Fruit fly (Drosophila melanogaster) whole organism, embryonic: ENCODE measurements around the gene Spn28Dc.

Experiments used
- Adf1 ChIP-seq: fragments of 200-800 bp; sonication (Bioruptor generic); IDR thresholded peaks from 2 replicates; pipeline ENCODE4 v1.3.6; 2022; ENCODE audit warnings: missing biosample characterization, missing genetic modification characterization
- Aef1 ChIP-seq: fragments of 200-800 bp; sonication (Bioruptor generic); IDR thresholded peaks from 3 replicates; pipeline ENCODE4 v1.3.6; 2022; ENCODE audit warnings: missing biosample characterization, missing genetic modification characterization
- Asciz ChIP-seq: fragments of 200-800 bp; sonication (Bioruptor generic); optimal IDR thresholded peaks from 2 replicates; lab custom pipeline; 2017; ENCODE audit warnings: missing biosample characterization, mild to moderate bottlenecking, missing genetic modification characterization, missing genetic modification reagents
- BEAF-32 ChIP-seq: fragments of 200-800 bp; sonication (Bioruptor generic); optimal IDR thresholded peaks from 3 replicates; lab custom pipeline; 2017; ENCODE audit warnings: missing biosample characterization, missing genetic modification characterization, mild to moderate bottlenecking, moderate library complexity, missing genetic modification reagents
- BtbVII ChIP-seq: fragments of 200-800 bp; sonication (Bioruptor generic); optimal IDR thresholded peaks from 3 replicates; lab custom pipeline; 2017; ENCODE audit warnings: missing biosample characterization, mild to moderate bottlenecking, missing genetic modification characterization
- CG10147 ChIP-seq: fragments of 200-800 bp; sonication (Bioruptor generic); optimal IDR thresholded peaks from 2 replicates; lab custom pipeline; 2019; ENCODE audit warnings: missing biosample characterization, mild to moderate bottlenecking, missing genetic modification characterization, moderate library complexity
- CG10267 ChIP-seq: fragments of 200-800 bp; sonication (Bioruptor generic); optimal IDR thresholded peaks from 2 replicates; lab custom pipeline; 2018; ENCODE audit warnings: missing biosample characterization, mild to moderate bottlenecking, missing genetic modification characterization, moderate library complexity
- CG10565 ChIP-seq: fragments of 200-800 bp; sonication (Bioruptor generic); optimal IDR thresholded peaks from 3 replicates; lab custom pipeline; 2016; ENCODE audit warnings: missing biosample characterization, mild to moderate bottlenecking, missing genetic modification characterization
- CG17568 ChIP-seq: fragments of 200-800 bp; sonication (Bioruptor generic); optimal IDR thresholded peaks from 2 replicates; lab custom pipeline; 2018; ENCODE audit warnings: missing biosample characterization, mild to moderate bottlenecking, missing genetic modification characterization, moderate library complexity
- CG17829 ChIP-seq: fragments of 200-800 bp; optimal IDR thresholded peaks from 2 replicates; lab custom pipeline; 2019; ENCODE audit warnings: missing biosample characterization, mild to moderate bottlenecking, missing genetic modification characterization, moderate library complexity
- CG18011 ChIP-seq: fragments of 200-800 bp; sonication (Bioruptor generic); optimal IDR thresholded peaks from 2 replicates; lab custom pipeline; 2017; ENCODE audit warnings: missing biosample characterization, missing genetic modification characterization, mild to moderate bottlenecking, moderate library complexity, missing genotype
- CG2678 ChIP-seq: fragments of 200-800 bp; sonication (Bioruptor generic); optimal IDR thresholded peaks from 3 replicates; lab custom pipeline; 2019; ENCODE audit warnings: missing biosample characterization, mild to moderate bottlenecking, missing genetic modification characterization, moderate library complexity
- CG2712 ChIP-seq: fragments of 200-800 bp; optimal IDR thresholded peaks from 3 replicates; lab custom pipeline; 2019; ENCODE audit warnings: missing biosample characterization, mild to moderate bottlenecking, missing genetic modification characterization, moderate library complexity
- CG32532 ChIP-seq: fragments of 200-800 bp; sonication (Bioruptor generic); IDR thresholded peaks from 2 replicates; pipeline ENCODE4 v1.3.6; 2022; ENCODE audit warnings: missing biosample characterization, missing genetic modification characterization
- CG3281 ChIP-seq: fragments of 200-800 bp; sonication (Bioruptor generic); optimal IDR thresholded peaks from 3 replicates; lab custom pipeline; 2017; ENCODE audit warnings: missing biosample characterization, mild to moderate bottlenecking, missing genetic modification characterization
- CG34376 ChIP-seq: fragments of 200-800 bp; sonication (Bioruptor generic); optimal IDR thresholded peaks from 2 replicates; lab custom pipeline; 2018; ENCODE audit warnings: missing biosample characterization, mild to moderate bottlenecking, missing genetic modification characterization
- CG4730 ChIP-seq: fragments of 200-800 bp; sonication (Bioruptor generic); IDR thresholded peaks from 2 replicates; pipeline ENCODE4 v1.3.6; 2022; ENCODE audit warnings: missing biosample characterization, missing genetic modification characterization
- CG5180 ChIP-seq: fragments of 200-800 bp; sonication (Bioruptor generic); optimal IDR thresholded peaks from 3 replicates; lab custom pipeline; 2017; ENCODE audit warnings: missing biosample characterization, missing genetic modification characterization, mild to moderate bottlenecking, moderate library complexity, missing genetic modification reagents
- CG6175 ChIP-seq: fragments of 200-800 bp; sonication (Bioruptor generic); IDR thresholded peaks from 3 replicates; pipeline ENCODE4 v1.3.6; 2022; ENCODE audit warnings: missing biosample characterization, missing genetic modification characterization
- CG7556 ChIP-seq: fragments of 200-800 bp; sonication (Bioruptor generic); optimal IDR thresholded peaks from 2 replicates; lab custom pipeline; 2017; ENCODE audit warnings: missing biosample characterization, mild to moderate bottlenecking, missing genetic modification characterization
- CG7987 ChIP-seq: fragments of 200-800 bp; sonication (Bioruptor generic); optimal IDR thresholded peaks from 2 replicates; lab custom pipeline; 2018; ENCODE audit warnings: missing biosample characterization, mild to moderate bottlenecking, missing genetic modification characterization, moderate library complexity
- CG9609 ChIP-seq: fragments of 200-800 bp; sonication (Bioruptor generic); optimal IDR thresholded peaks from 3 replicates; lab custom pipeline; 2016; ENCODE audit warnings: missing biosample characterization, missing genetic modification characterization
- CTCF ChIP-seq: fragments of 200-800 bp; sonication (Bioruptor generic); optimal IDR thresholded peaks from 2 replicates; lab custom pipeline; 2017; ENCODE audit warnings: missing biosample characterization, mild to moderate bottlenecking, missing genetic modification characterization, moderate library complexity
- Dip3 ChIP-seq: fragments of 200-800 bp; sonication (Bioruptor generic); optimal IDR thresholded peaks from 3 replicates; lab custom pipeline; 2016; ENCODE audit warnings: missing biosample characterization, missing genetic modification characterization
- Fer3 ChIP-seq: fragments of 200-800 bp; sonication (Bioruptor generic); optimal IDR thresholded peaks from 2 replicates; lab custom pipeline; 2018; ENCODE audit warnings: missing biosample characterization, mild to moderate bottlenecking, missing genetic modification characterization, moderate library complexity
- Hsf ChIP-seq: fragments of 200-800 bp; sonication (Bioruptor generic); optimal IDR thresholded peaks from 3 replicates; lab custom pipeline; 2016; ENCODE audit warnings: missing biosample characterization, missing genetic modification characterization
- Lim3 ChIP-seq: fragments of 200-800 bp; sonication (Bioruptor generic); IDR thresholded peaks from 2 replicates; pipeline ENCODE4 v1.3.6; 2022; ENCODE audit warnings: missing biosample characterization, missing genetic modification characterization
- Meics ChIP-seq: fragments of 200-800 bp; sonication (Bioruptor generic); optimal IDR thresholded peaks from 2 replicates; lab custom pipeline; 2017; ENCODE audit warnings: missing biosample characterization, mild to moderate bottlenecking, missing genetic modification characterization
- NC2β ChIP-seq: fragments of 200-800 bp; sonication (Bioruptor generic); optimal IDR thresholded peaks from 2 replicates; lab custom pipeline; 2016; ENCODE audit warnings: missing biosample characterization, missing genetic modification characterization
- NFAT ChIP-seq: fragments of 200-800 bp; sonication (Bioruptor generic); IDR thresholded peaks from 2 replicates; pipeline ENCODE4 v1.3.6; 2022; ENCODE audit warnings: missing biosample characterization, missing genetic modification characterization
- NfI ChIP-seq: fragments of 200-800 bp; sonication (Bioruptor generic); optimal IDR thresholded peaks from 3 replicates; lab custom pipeline; 2018; ENCODE audit warnings: missing biosample characterization, mild to moderate bottlenecking, missing genetic modification characterization, moderate library complexity
- Oli ChIP-seq: fragments of 200-800 bp; sonication (Bioruptor generic); optimal IDR thresholded peaks from 2 replicates; lab custom pipeline; 2018; ENCODE audit warnings: missing biosample characterization, mild to moderate bottlenecking, missing genetic modification characterization, moderate library complexity
- Rfx ChIP-seq: fragments of 200-800 bp; sonication (Bioruptor generic); IDR thresholded peaks from 2 replicates; pipeline ENCODE4 v1.3.6; 2022; ENCODE audit warnings: missing biosample characterization, missing genetic modification characterization
- ap ChIP-seq: fragments of 200-800 bp; sonication (Bioruptor generic); IDR thresholded peaks from 2 replicates; pipeline ENCODE4 v1.3.6; 2022; ENCODE audit warnings: missing biosample characterization, missing genetic modification characterization
- cato ChIP-seq: fragments of 200-800 bp; sonication (Bioruptor generic); optimal IDR thresholded peaks from 2 replicates; lab custom pipeline; 2016; ENCODE audit warnings: missing biosample characterization, missing genetic modification characterization, borderline replicate concordance
- cg ChIP-seq: fragments of 200-800 bp; sonication (Bioruptor generic); optimal IDR thresholded peaks from 3 replicates; lab custom pipeline; 2019; ENCODE audit warnings: missing biosample characterization, mild to moderate bottlenecking, missing genetic modification characterization, moderate library complexity
- corto ChIP-seq: fragments of 200-800 bp; sonication (Bioruptor generic); optimal IDR thresholded peaks from 2 replicates; lab custom pipeline; 2016; ENCODE audit warnings: missing biosample characterization, mild to moderate bottlenecking, missing genetic modification characterization, moderate library complexity
- dmrt99B ChIP-seq: fragments of 200-800 bp; sonication (Bioruptor generic); optimal IDR thresholded peaks from 2 replicates; lab custom pipeline; 2018; ENCODE audit warnings: missing biosample characterization, mild to moderate bottlenecking, missing genetic modification characterization, moderate library complexity
- en ChIP-seq: fragments of 200-800 bp; sonication (Bioruptor generic); optimal IDR thresholded peaks from 2 replicates; lab custom pipeline; 2016; ENCODE audit warnings: missing biosample characterization, missing genetic modification characterization
- ham ChIP-seq: fragments of 200-800 bp; sonication (Bioruptor generic); IDR thresholded peaks from 2 replicates; pipeline ENCODE4 v1.3.6; 2022; ENCODE audit warnings: missing biosample characterization, missing genetic modification characterization
- inv ChIP-seq: fragments of 200-800 bp; sonication (Bioruptor generic); IDR thresholded peaks from 2 replicates; pipeline ENCODE4 v1.3.6; 2022; ENCODE audit warnings: missing biosample characterization, missing genetic modification characterization; ENCODE audit not compliant: partially characterized antibody
- lmd ChIP-seq: fragments of 200-800 bp; sonication (Bioruptor generic); IDR thresholded peaks from 2 replicates; pipeline ENCODE4 v1.3.6; 2022; ENCODE audit warnings: missing biosample characterization, missing genetic modification characterization
- lola ChIP-seq, 3 experiments: fragments of >200 bp in 2 of 3; fragments of 200-800 bp in 1 of 3; sonication (Bioruptor generic) in 1 of 3; optimal IDR thresholded peaks; 2 replicates each; lab custom pipeline; 2017 to 2019; ENCODE audit warnings: missing biosample characterization in 3 of 3, missing genetic modification characterization in 3 of 3, mild to moderate bottlenecking in 1 of 3, moderate library complexity in 1 of 3
- mirr ChIP-seq: fragments of 200-800 bp; sonication (Bioruptor generic); optimal IDR thresholded peaks from 3 replicates; lab custom pipeline; 2018; ENCODE audit warnings: missing biosample characterization, mild to moderate bottlenecking, missing genetic modification characterization
- nau ChIP-seq: fragments of 200-800 bp; sonication (Bioruptor generic); optimal IDR thresholded peaks from 3 replicates; lab custom pipeline; 2017; ENCODE audit warnings: missing biosample characterization, mild to moderate bottlenecking, missing genetic modification characterization, missing genetic modification reagents
- onecut ChIP-seq: fragments of 200-800 bp; sonication (Bioruptor generic); IDR thresholded peaks from 2 replicates; pipeline ENCODE4 v1.3.6; 2022; ENCODE audit warnings: missing biosample characterization, missing genetic modification characterization
- row ChIP-seq: fragments of 200-800 bp; sonication (Bioruptor generic); IDR thresholded peaks from 3 replicates; pipeline ENCODE4 v1.3.6; 2022; ENCODE audit warnings: missing biosample characterization, missing genetic modification characterization
- sd ChIP-seq: fragments of 200-800 bp; sonication (Bioruptor generic); optimal IDR thresholded peaks from 3 replicates; lab custom pipeline; 2018; ENCODE audit warnings: missing biosample characterization, mild to moderate bottlenecking, missing genetic modification characterization, moderate library complexity
- sens-2 ChIP-seq: fragments of 200-800 bp; sonication (Bioruptor generic); IDR thresholded peaks from 2 replicates; pipeline ENCODE4 v1.3.6; 2022; ENCODE audit warnings: missing biosample characterization, missing genetic modification characterization
- sna ChIP-seq: fragments of 200-800 bp; sonication (Bioruptor generic); IDR thresholded peaks from 2 replicates; pipeline ENCODE4 v1.3.6; 2022; ENCODE audit warnings: missing biosample characterization, missing genetic modification characterization; ENCODE audit not compliant: partially characterized antibody
- stc ChIP-seq: fragments of 200-800 bp; sonication (Bioruptor generic); IDR thresholded peaks from 2 replicates; pipeline ENCODE4 v1.3.6; 2022; ENCODE audit warnings: missing biosample characterization, missing genetic modification characterization
- twi ChIP-seq: fragments of 200-800 bp; optimal IDR thresholded peaks from 2 replicates; lab custom pipeline; 2019; ENCODE audit warnings: missing biosample characterization, mild to moderate bottlenecking, missing genetic modification characterization, moderate library complexity
- unpg ChIP-seq: fragments of 200-800 bp; sonication (Bioruptor generic); optimal IDR thresholded peaks from 3 replicates; lab custom pipeline; 2018; ENCODE audit warnings: missing biosample characterization, mild to moderate bottlenecking, missing genetic modification characterization, moderate library complexity

Gene Spn28Dc

dm6 chr2L:7964611-7965010 is 42.4 kb downstream of the Spn28Dc start (continued):
- TF ChIP-seq CG6175 (GFP tag; lab: Robert Waterston, UW) (no peak), cato (peak; percentile 75), CG9609 (GFP tag; lab: Kevin White, UChicago) (peak; percentile 51), Dip3 (peak; percentile 12), Lim3 (GFP tag; lab: Robert Waterston, UW) (peak; percentile 62; the same call in 1 of the 2 replicates), CG10565 (no peak), CG17568 (GFP tag; lab: Kevin White, UChicago) (peak; percentile 53), Aef1 (GFP tag; lab: Robert Waterston, UW) (peak; percentile 82), Oli (tag; lab: Kevin White, UChicago) (peak; percentile 86), sna (no peak), BEAF-32 (GFP tag; lab: Kevin White, UChicago) (no peak), unpg (GFP tag; lab: Kevin White, UChicago) (peak; percentile 82), lola (GFP tag; optimal IDR thresholded peaks at IDR 0.05; lab: Kevin White, UChicago) (peak in 1 of 3 experiments; percentile 57), NC2β (GFP tag; lab: Kevin White, UChicago) (peak; percentile 65), ap (GFP tag; lab: Robert Waterston, UW) (peak; percentile 82), CG2712 (tag; lab: Kevin White, UChicago) (peak; percentile 71), CG4730 (peak; percentile 69), Asciz (GFP tag; lab: Kevin White, UChicago) (peak; percentile 73), corto (GFP tag; lab: Kevin White, UChicago) (no peak), sens-2 (GFP tag; lab: Robert Waterston, UW) (peak; percentile 62), CG17829 (tag; lab: Kevin White, UChicago) (peak; percentile 56), ham (no peak), CG34376 (GFP tag; lab: Kevin White, UChicago) (no peak), onecut (GFP tag; lab: Robert Waterston, UW) (peak; percentile 74), en (GFP tag; lab: Kevin White, UChicago) (peak; percentile 71), twi (tag; lab: Kevin White, UChicago) (no peak), mirr (GFP tag; lab: Kevin White, UChicago) (no peak), CG18011 (no peak), stc (peak; percentile 83), BtbVII (GFP tag; lab: Kevin White, UChicago) (peak; percentile 43), cg (no peak), Adf1 (GFP tag; lab: Robert Waterston, UW) (peak; percentile 12; the same call in 1 of the 2 replicates), CG10267 (tag; lab: Kevin White, UChicago) (peak; percentile 47), inv (GFP tag; lab: Robert Waterston, UW) (no peak), Hsf (GFP tag; lab: Kevin White, UChicago) (peak; percentile 71), CG5180 (peak; percentile 58), CTCF (GFP tag; lab: Kevin White, UChicago) (no peak), sd (tag; lab: Kevin White, UChicago) (no peak), nau (peak; percentile 81)

- TF ChIP-seq dmrt99B (peak; percentile 25), NfI (peak; percentile 5), CG3281 (GFP tag; lab: Kevin White, UChicago) (peak; percentile 1), Meics (peak; percentile 48), Rfx (GFP tag; lab: Robert Waterston, UW) (peak; percentile 36; the same call in 1 of the 2 replicates), NFAT (no peak), CG7556 (peak; percentile 9), Fer3 (peak; percentile 22), row (GFP tag; lab: Robert Waterston, UW) (peak; percentile 37; the same call in 2 of the 3 replicates), lmd (GFP tag; lab: Robert Waterston, UW) (peak; percentile 14; the same call in 1 of the 2 replicates), CG10147 (peak; percentile 4), CG32532 (peak; percentile 22; the same call in 1 of the 2 replicates), CG2678 (tag; lab: Kevin White, UChicago) (peak; percentile 38), CG7987 (GFP tag; lab: Kevin White, UChicago) (no peak)
These were observed 44.1 kb downstream of the Spn28Dc start for dm6 chr2L:7962881-7963280.
